Fruit fly (Drosophila melanogaster): Measurements from ENCODE around the gene Sld5.

Sld5 gene

DNA sequence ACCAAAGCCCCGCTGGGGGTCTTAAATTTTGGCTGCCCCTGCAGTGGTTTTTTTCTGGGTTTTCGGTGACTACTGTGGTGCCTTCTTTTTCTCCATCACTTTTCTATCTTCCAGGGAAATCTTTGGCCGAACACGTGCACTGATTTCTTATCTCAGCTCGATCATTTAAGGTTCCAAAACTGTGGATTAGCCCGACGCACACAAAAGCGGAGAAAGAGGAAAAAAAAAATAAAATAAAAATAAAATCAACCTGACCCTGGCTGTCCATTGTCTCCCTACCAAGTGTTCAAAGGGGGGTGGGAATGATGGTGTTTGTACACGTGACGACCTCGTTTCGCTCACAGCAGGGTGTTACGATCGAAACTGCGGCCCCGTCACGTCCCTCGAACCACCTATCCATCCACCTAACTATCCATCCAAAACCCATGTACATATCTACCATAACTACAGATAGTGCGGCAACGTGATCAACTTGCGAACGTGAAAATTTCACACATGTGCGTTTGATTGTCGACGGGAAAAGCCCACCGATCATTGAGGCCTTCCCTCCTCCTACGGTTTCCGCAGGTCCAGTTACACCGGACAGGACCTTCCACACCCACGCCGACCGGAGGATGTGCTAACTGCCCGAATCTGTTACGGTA, 29.6 kb downstream of the Sld5 start:
- TF ChIP-seq Hr78 (GFP tag; optimal IDR thresholded peaks at IDR 0.05), result no peak
- no peak for TF ChIP-seq psq (GFP tag; optimal IDR thresholded peaks at IDR 0.05)
- TF ChIP-seq CrebA (GFP tag; optimal IDR thresholded peaks at IDR 0.05; ENCODE audit: borderline replicate concordance), result no peak
- no peak for TF ChIP-seq Sp1 (GFP tag; optimal IDR thresholded peaks at IDR 0.05)
- TF ChIP-seq jim (GFP tag; optimal IDR thresholded peaks at IDR 0.05), result no peak
- no peak for TF ChIP-seq tai (GFP tag; optimal IDR thresholded peaks at IDR 0.05)
- no peak for TF ChIP-seq OdsH (GFP tag; optimal IDR thresholded peaks at IDR 0.05)
- TF ChIP-seq dsf (GFP tag; optimal IDR thresholded peaks at IDR 0.05; ENCODE audit: borderline replicate concordance), result no peak
- no peak for TF ChIP-seq fru (GFP tag; optimal IDR thresholded peaks at IDR 0.05)

DNA sequence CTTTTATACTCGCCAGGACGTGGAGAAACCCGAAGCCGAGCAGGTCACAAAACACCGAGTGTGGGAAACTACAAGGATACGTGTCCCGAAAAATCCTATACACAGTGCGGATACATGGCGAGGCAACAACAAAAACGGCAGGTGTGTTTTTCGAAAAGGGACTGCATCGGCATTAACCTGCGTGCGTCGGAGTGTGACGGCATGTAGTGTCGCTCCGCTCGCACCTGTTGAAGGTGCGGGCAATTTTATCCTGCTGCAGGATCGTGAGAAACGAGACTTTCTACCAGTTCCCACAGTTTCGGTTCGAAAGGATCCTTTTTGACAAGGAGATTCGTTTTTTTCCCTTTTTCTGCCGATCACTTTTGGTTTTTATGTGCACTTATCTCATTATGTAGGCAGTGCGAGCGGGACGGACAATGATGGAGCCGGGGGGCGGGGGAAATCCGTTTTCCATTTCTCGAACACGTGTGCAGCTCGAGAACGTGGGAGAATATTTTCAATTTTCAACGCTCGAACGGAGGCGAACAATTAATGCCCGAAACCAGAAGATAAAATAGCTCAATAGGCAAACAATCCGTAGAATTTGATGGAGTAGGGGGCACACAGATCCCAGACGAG, 31.6 kb downstream of the Sld5 start:
- no peak for TF ChIP-seq Sp1 (GFP tag; optimal IDR thresholded peaks at IDR 0.05)
- TF ChIP-seq h (GFP tag; optimal IDR thresholded peaks at IDR 0.05), result no peak
- no peak for TF ChIP-seq CrebA (GFP tag; optimal IDR thresholded peaks at IDR 0.05; ENCODE audit: borderline replicate concordance)
- no peak for TF ChIP-seq brk (GFP tag; optimal IDR thresholded peaks at IDR 0.05)
- TF ChIP-seq Myc (optimal IDR thresholded peaks at IDR 0.05), result no peak
- no peak for TF ChIP-seq psq (GFP tag; optimal IDR thresholded peaks at IDR 0.05)
- TF ChIP-seq Vsx2 (GFP tag; optimal IDR thresholded peaks at IDR 0.05; ENCODE audit: partially characterized antibody), result no peak
- TF ChIP-seq dsf (GFP tag; optimal IDR thresholded peaks at IDR 0.05; ENCODE audit: borderline replicate concordance), result no peak
- TF ChIP-seq Hr78 (GFP tag; optimal IDR thresholded peaks at IDR 0.05), result no peak
- no peak for TF ChIP-seq CG9705 (GFP tag; optimal IDR thresholded peaks at IDR 0.05)
- TF ChIP-seq br (GFP tag; optimal IDR thresholded peaks at IDR 0.05), result no peak
- no peak for TF ChIP-seq usp (GFP tag; optimal IDR thresholded peaks at IDR 0.05)

DNA sequence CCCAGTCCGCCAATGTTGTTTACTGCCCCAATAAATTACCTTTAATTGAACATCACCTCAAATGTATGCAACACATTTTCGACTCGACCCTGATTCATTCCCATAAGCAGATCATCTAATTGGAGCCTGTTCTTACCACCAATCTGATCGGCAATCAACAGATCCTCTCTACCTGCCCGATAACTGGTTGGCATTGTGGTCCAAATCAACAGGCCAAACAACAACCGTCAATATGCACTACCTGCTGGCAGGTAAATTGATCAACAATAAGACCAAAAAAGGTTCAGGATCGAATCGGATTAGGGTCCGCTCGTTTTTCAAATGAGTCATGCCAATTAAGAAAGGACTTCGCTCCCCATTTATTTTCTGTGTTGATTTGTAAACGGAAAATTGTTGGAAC, 33.1 kb downstream of the Sld5 start:
- TF ChIP-seq Mio (GFP tag; optimal IDR thresholded peaks at IDR 0.05) (no peak), h (GFP tag; optimal IDR thresholded peaks at IDR 0.05) (no peak), HLH106 (tag; optimal IDR thresholded peaks at IDR 0.05) (no peak), Dfd (GFP tag; optimal IDR thresholded peaks at IDR 0.05) (no peak), sv (GFP tag; optimal IDR thresholded peaks at IDR 0.05) (no peak), Sp1 (GFP tag; optimal IDR thresholded peaks at IDR 0.05) (no peak), Hr78 (GFP tag; optimal IDR thresholded peaks at IDR 0.05) (no peak), Jra (GFP tag; optimal IDR thresholded peaks at IDR 0.05) (no peak), CrebA (GFP tag; optimal IDR thresholded peaks at IDR 0.05; ENCODE audit: borderline replicate concordance) (no peak), Myc (optimal IDR thresholded peaks at IDR 0.05) (no peak), dmrt93B (GFP tag; optimal IDR thresholded peaks at IDR 0.05) (no peak), woc (GFP tag; optimal IDR thresholded peaks at IDR 0.05) (no peak), jim (GFP tag; optimal IDR thresholded peaks at IDR 0.05) (no peak), N (GFP tag; optimal IDR thresholded peaks at IDR 0.05) (no peak), ey (GFP tag; optimal IDR thresholded peaks at IDR 0.05) (no peak), Rel (GFP tag; optimal IDR thresholded peaks at IDR 0.05) (no peak), Rel (tag; optimal IDR thresholded peaks at IDR 0.05) (no peak), dl (GFP tag; optimal IDR thresholded peaks at IDR 0.05; ENCODE audit: insufficient read depth in 1 of 2, partially characterized antibody in 2 of 2) (no peak)

DNA sequence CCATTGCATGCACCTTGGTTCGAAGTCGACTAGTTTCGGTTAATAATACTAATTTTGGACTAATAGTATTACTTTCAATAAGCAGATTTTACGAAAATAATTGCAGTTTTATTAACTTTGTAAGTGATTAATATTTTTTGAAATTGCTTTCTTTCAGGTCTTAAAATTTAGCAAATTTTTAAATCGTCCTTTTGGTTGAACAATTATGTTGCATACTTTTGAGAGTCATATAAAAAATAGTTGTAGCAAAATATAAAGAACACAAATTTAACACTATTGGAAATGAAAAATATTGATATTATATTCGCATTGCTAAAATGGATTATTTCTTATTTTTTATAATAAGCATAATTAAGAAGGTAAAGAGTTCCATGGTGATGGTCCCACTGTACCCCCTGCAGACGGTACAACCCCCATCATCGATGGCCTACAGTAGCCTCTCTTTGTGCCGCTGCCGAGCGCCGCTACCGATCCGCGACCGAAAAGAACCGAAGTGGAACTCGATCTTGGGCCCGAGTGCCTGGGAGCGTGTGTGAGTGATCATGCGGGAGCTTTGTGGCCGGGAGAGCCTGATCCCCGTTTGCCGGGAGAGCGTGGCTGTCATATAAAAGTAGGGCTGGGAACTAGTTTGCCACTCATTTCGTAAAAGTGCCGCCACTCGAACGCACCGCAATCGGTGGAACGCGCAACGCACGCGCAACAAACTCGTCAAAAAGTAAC, 35.0 kb downstream of the Sld5 start:
- TF ChIP-seq lola (GFP tag; optimal IDR thresholded peaks at IDR 0.05), result no peak
- no peak for TF ChIP-seq Rel (GFP tag; optimal IDR thresholded peaks at IDR 0.05)
- TF ChIP-seq Rel (tag; optimal IDR thresholded peaks at IDR 0.05), result peak; percentile 19
- peak; percentile 74 for TF ChIP-seq Vsx2 (GFP tag; optimal IDR thresholded peaks at IDR 0.05; ENCODE audit: partially characterized antibody)
- TF ChIP-seq Abd-B (GFP tag; optimal IDR thresholded peaks at IDR 0.05), result no peak
- no peak for TF ChIP-seq Hr83 (GFP tag; optimal IDR thresholded peaks at IDR 0.05; ENCODE audit: poor library complexity, severe bottlenecking)
- no peak for TF ChIP-seq pan (optimal IDR thresholded peaks at IDR 0.05)
- TF ChIP-seq psq (GFP tag; optimal IDR thresholded peaks at IDR 0.05), result peak; percentile 88
- TF ChIP-seq CrebA (GFP tag; optimal IDR thresholded peaks at IDR 0.05; ENCODE audit: borderline replicate concordance), result no peak
- TF ChIP-seq dsf (GFP tag; optimal IDR thresholded peaks at IDR 0.05; ENCODE audit: borderline replicate concordance), result no peak
- TF ChIP-seq Sp1 (GFP tag; optimal IDR thresholded peaks at IDR 0.05), result peak; percentile 94
- TF ChIP-seq Dfd (GFP tag; optimal IDR thresholded peaks at IDR 0.05), result no peak
- no peak for TF ChIP-seq GATAd (GFP tag; optimal IDR thresholded peaks at IDR 0.05)
- no peak for TF ChIP-seq Myc (optimal IDR thresholded peaks at IDR 0.05)
- no peak for TF ChIP-seq jim (GFP tag; optimal IDR thresholded peaks at IDR 0.05)
- TF ChIP-seq rgr (GFP tag; optimal IDR thresholded peaks at IDR 0.05), result peak; percentile 87
- no peak for TF ChIP-seq usp (GFP tag; optimal IDR thresholded peaks at IDR 0.05)
- TF ChIP-seq h (GFP tag; optimal IDR thresholded peaks at IDR 0.05), result peak; percentile 85
- peak; percentile 53 for TF ChIP-seq brk (GFP tag; optimal IDR thresholded peaks at IDR 0.05)
- TF ChIP-seq HLH106 (tag; optimal IDR thresholded peaks at IDR 0.05), result peak; percentile 95
- no peak for TF ChIP-seq N (GFP tag; optimal IDR thresholded peaks at IDR 0.05)
- no peak for TF ChIP-seq tai (GFP tag; optimal IDR thresholded peaks at IDR 0.05)
- no peak for TF ChIP-seq Mio (GFP tag; optimal IDR thresholded peaks at IDR 0.05)
- TF ChIP-seq fru (GFP tag; optimal IDR thresholded peaks at IDR 0.05), result peak; percentile 89
- peak in 1 of 2 experiments; percentile 65 for TF ChIP-seq dl (GFP tag; optimal IDR thresholded peaks at IDR 0.05; ENCODE audit: insufficient read depth in 1 of 2, partially characterized antibody in 2 of 2)
- peak; percentile 86 for TF ChIP-seq CG9705 (GFP tag; optimal IDR thresholded peaks at IDR 0.05)
- TF ChIP-seq Jra (GFP tag; optimal IDR thresholded peaks at IDR 0.05), result no peak
- no peak for TF ChIP-seq CG32264 (GFP tag; optimal IDR thresholded peaks at IDR 0.05)
- peak; percentile 71 for TF ChIP-seq br (GFP tag; optimal IDR thresholded peaks at IDR 0.05)
- TF ChIP-seq OdsH (GFP tag; optimal IDR thresholded peaks at IDR 0.05), result peak; percentile 89
- peak; percentile 75 for TF ChIP-seq Dif (GFP tag; optimal IDR thresholded peaks at IDR 0.05; ENCODE audit: partially characterized antibody)
- TF ChIP-seq Hr78 (GFP tag; optimal IDR thresholded peaks at IDR 0.05), result no peak
- TF ChIP-seq sv (GFP tag; optimal IDR thresholded peaks at IDR 0.05), result peak; percentile 78
- TF ChIP-seq ey (GFP tag; optimal IDR thresholded peaks at IDR 0.05), result peak; percentile 88

All from whole organism, wandering third instar larva.